Worm (Caenorhabditis elegans): ENCODE data around the gene glb-30.
A peak's percentile ranks its signal among the peaks of the same experiment; 100 is the strongest.

The glb-30 gene

ce11 chrIII:1705331-1705730, 36.9 kb upstream of the glb-30 start:
- TF ChIP-seq hmg-1.1 (GFP tag; IDR thresholded peaks at IDR 0.05) (0 out of 2 replicates have a peak, but pooled peaks have one; percentile 30), dmd-8 (GFP tag; IDR thresholded peaks at IDR 0.05) (no peak), fos-1 (tag; optimal IDR thresholded peaks at IDR 0.05) (no peak), dpl-1 (GFP tag; optimal IDR thresholded peaks at IDR 0.05) (peak; percentile 28), nhr-28 (tag; optimal IDR thresholded peaks at IDR 0.05) (no peak), daf-16 (GFP tag; optimal IDR thresholded peaks at IDR 0.05) (no peak), daf-16 (tag; optimal IDR thresholded peaks at IDR 0.05) (no peak), aha-1 (tag) (peak; percentile 81), nhr-77 (tag; optimal IDR thresholded peaks at IDR 0.05) (peak; percentile 36), tra-1 (GFP tag; IDR thresholded peaks at IDR 0.05) (no peak), ces-1 (GFP tag; optimal IDR thresholded peaks at IDR 0.05) (no peak)

- 0 out of 2 replicates have a peak, but pooled peaks have one; percentile 42 for TF ChIP-seq D1046.2 (GFP tag; IDR thresholded peaks at IDR 0.05)
- TF ChIP-seq zfp-3 (GFP tag; conservative IDR thresholded peaks at IDR 0.05): no peak
These were observed 35.6 kb upstream of the glb-30 start for ce11 chrIII:1704020-1704419.

ce11 chrIII:1702337-1702736, 33.9 kb upstream of the glb-30 start, which contains the start of gene spex-3:
Gene spex-3, minus strand, starts transcription at chrIII:1702437.
- no peak for TF ChIP-seq madf-9 (GFP tag; conservative IDR thresholded peaks at IDR 0.05)
- no peak for TF ChIP-seq saeg-2 (GFP tag; IDR thresholded peaks at IDR 0.05)
- no peak for TF ChIP-seq spr-1 (tag; optimal IDR thresholded peaks at IDR 0.05)
- TF ChIP-seq lin-15B (tag; optimal IDR thresholded peaks at IDR 0.05): no peak
- no peak for TF ChIP-seq ama-1 (optimal IDR thresholded peaks at IDR 0.05)

ce11 chrIII:1698842-1699241, 30.4 kb upstream of the glb-30 start, which contains the start of gene fbxa-74:
Gene fbxa-74, minus strand, starts transcription at chrIII:1698986.
- TF ChIP-seq pqm-1 (tag; optimal IDR thresholded peaks at IDR 0.05): peak; percentile 87
- no peak for TF ChIP-seq lin-13 (GFP tag; optimal IDR thresholded peaks at IDR 0.05)
- TF ChIP-seq daf-8 (GFP tag; IDR thresholded peaks at IDR 0.05): no peak
- no peak for TF ChIP-seq fos-1 (tag; optimal IDR thresholded peaks at IDR 0.05)
- TF ChIP-seq pha-4 (GFP tag; IDR thresholded peaks at IDR 0.05): no peak
- no peak for TF ChIP-seq pha-4 (tag; optimal IDR thresholded peaks at IDR 0.05)
- no peak for TF ChIP-seq nhr-77 (tag; optimal IDR thresholded peaks at IDR 0.05)
- peak; percentile 86 for TF ChIP-seq nhr-6 (tag; optimal IDR thresholded peaks at IDR 0.05)
- no peak for TF ChIP-seq ama-1 (optimal IDR thresholded peaks at IDR 0.05)
- peak; percentile 76 for TF ChIP-seq dmd-6 (GFP tag; IDR thresholded peaks at IDR 0.05)
- no peak for TF ChIP-seq madf-9 (GFP tag; conservative IDR thresholded peaks at IDR 0.05)
- no peak for TF ChIP-seq nhr-48 (tag; optimal IDR thresholded peaks at IDR 0.05)
- no peak for TF ChIP-seq duxl-1 (tag; optimal IDR thresholded peaks at IDR 0.05; ENCODE audit: poor library complexity)
- no peak for TF ChIP-seq ceh-32 (tag; optimal IDR thresholded peaks at IDR 0.05; ENCODE audit: poor library complexity)
- TF ChIP-seq lin-29 (GFP tag; IDR thresholded peaks at IDR 0.05): no peak
- no peak for TF ChIP-seq nhr-25 (tag; optimal IDR thresholded peaks at IDR 0.05; ENCODE audit: borderline replicate concordance, insufficient read depth)
- peak; percentile 36 for TF ChIP-seq hlh-11 (tag; optimal IDR thresholded peaks at IDR 0.05)
- TF ChIP-seq php-3 (GFP tag; IDR thresholded peaks at IDR 0.05): no peak
- TF ChIP-seq gei-8 (GFP tag; optimal IDR thresholded peaks at IDR 0.05): no peak
- TF ChIP-seq mxl-3 (GFP tag; optimal IDR thresholded peaks at IDR 0.05): no peak
- peak; percentile 56 for TF ChIP-seq nhr-28 (tag; optimal IDR thresholded peaks at IDR 0.05)
- TF ChIP-seq ceh-44 (GFP tag; IDR thresholded peaks at IDR 0.05): no peak
- TF ChIP-seq nhr-10 (tag; optimal IDR thresholded peaks at IDR 0.05): no peak
- TF ChIP-seq aly-2 (tag; optimal IDR thresholded peaks at IDR 0.05): no peak
- TF ChIP-seq dpl-1 (GFP tag; optimal IDR thresholded peaks at IDR 0.05): no peak
- TF ChIP-seq spr-1 (tag; optimal IDR thresholded peaks at IDR 0.05): no peak
- TF ChIP-seq dve-1 (tag; optimal IDR thresholded peaks at IDR 0.05; ENCODE audit: insufficient read depth): peak; percentile 41
- no peak for TF ChIP-seq zip-2 (tag; optimal IDR thresholded peaks at IDR 0.05)
- TF ChIP-seq F26F4.8 (GFP tag; conservative IDR thresholded peaks at IDR 0.05): no peak
- no peak for TF ChIP-seq lim-7 (GFP tag; IDR thresholded peaks at IDR 0.05)

Measured in whole organism, L4 larva.